Worm (Caenorhabditis elegans): ENCODE results near the gene Y50D4B.1.
A peak's percentile ranks its signal among the peaks of the same experiment; 100 is the strongest.

Y50D4B.1 gene

ce11 chrV:1149734-1150669 is 37.2 kb downstream of the Y50D4B.1 start:
- TF ChIP-seq nhr-12 (tag; optimal IDR thresholded peaks at IDR 0.05) (no peak), lin-35 (GFP tag; optimal IDR thresholded peaks at IDR 0.05) (no peak), nhr-76 (tag; optimal IDR thresholded peaks at IDR 0.05) (no peak), aha-1 (tag; optimal IDR thresholded peaks at IDR 0.05) (no peak), tlp-1 (tag; optimal IDR thresholded peaks at IDR 0.05) (no peak), aly-2 (tag; optimal IDR thresholded peaks at IDR 0.05) (no peak), C04F5.9 (tag; optimal IDR thresholded peaks at IDR 0.05) (no peak), dpl-1 (GFP tag; optimal IDR thresholded peaks at IDR 0.05) (no peak), egl-13 (tag; optimal IDR thresholded peaks at IDR 0.05) (no peak), blmp-1 (tag; optimal IDR thresholded peaks at IDR 0.05) (no peak), ceh-90 (tag; optimal IDR thresholded peaks at IDR 0.05) (no peak), Y116A8C.19 (tag; optimal IDR thresholded peaks at IDR 0.05; ENCODE audit: borderline replicate concordance) (no peak), F16B12.6 (tag; optimal IDR thresholded peaks at IDR 0.05) (no peak), dsc-1 (tag; optimal IDR thresholded peaks at IDR 0.05) (peak; percentile 87), fkh-4 (tag; optimal IDR thresholded peaks at IDR 0.05; ENCODE audit: borderline replicate concordance) (no peak), ces-1 (GFP tag; optimal IDR thresholded peaks at IDR 0.05) (peak; percentile 34), ceh-88 (GFP tag; IDR thresholded peaks at IDR 0.05) (no peak), lin-13 (GFP tag; optimal IDR thresholded peaks at IDR 0.05) (peak; percentile 7), sox-4 (tag; optimal IDR thresholded peaks at IDR 0.05) (peak; percentile 47), nhr-20 (tag; optimal IDR thresholded peaks at IDR 0.05) (peak; percentile 2), hlh-4 (tag; optimal IDR thresholded peaks at IDR 0.05) (no peak), nhr-11 (tag; optimal IDR thresholded peaks at IDR 0.05) (no peak), snu-23 (GFP tag; optimal IDR thresholded peaks at IDR 0.05) (peak; percentile 52), mep-1 (tag; optimal IDR thresholded peaks at IDR 0.05) (peak; percentile 13), ama-1 (optimal IDR thresholded peaks at IDR 0.05) (no peak), ceh-63 (GFP tag; optimal IDR thresholded peaks at IDR 0.05) (no peak), pqm-1 (tag; optimal IDR thresholded peaks at IDR 0.05) (no peak), sptf-1 (tag; optimal IDR thresholded peaks at IDR 0.05) (no peak), nhr-90 (tag; optimal IDR thresholded peaks at IDR 0.05; ENCODE audit: poor library complexity) (no peak), nhr-47 (tag; optimal IDR thresholded peaks at IDR 0.05) (peak; percentile 64), ztf-11 (tag; optimal IDR thresholded peaks at IDR 0.05) (no peak), unc-86 (tag; optimal IDR thresholded peaks at IDR 0.05) (no peak), tbx-2 (tag; optimal IDR thresholded peaks at IDR 0.05) (no peak), irx-1 (tag; optimal IDR thresholded peaks at IDR 0.05) (no peak), zip-4 (GFP tag; optimal IDR thresholded peaks at IDR 0.05) (no peak), pax-3 (tag; optimal IDR thresholded peaks at IDR 0.05) (peak; percentile 13), C16A3.4 (tag; optimal IDR thresholded peaks at IDR 0.05) (no peak), unc-98 (GFP tag; IDR thresholded peaks at IDR 0.05) (no peak), nhr-84 (tag; optimal IDR thresholded peaks at IDR 0.05) (no peak), efl-1 (optimal IDR thresholded peaks at IDR 0.05) (peak in 1 of 2 experiments; percentile 4), efl-1 (GFP tag; optimal IDR thresholded peaks at IDR 0.05 in 1 of 2) (no peak), pag-3 (tag; optimal IDR thresholded peaks at IDR 0.05; ENCODE audit: borderline replicate concordance, insufficient read depth) (no peak), vab-15 (tag; optimal IDR thresholded peaks at IDR 0.05) (no peak), elt-2 (tag; optimal IDR thresholded peaks at IDR 0.05) (no peak), skn-1 (tag; optimal IDR thresholded peaks at IDR 0.05) (no peak), isw-1 (GFP tag; IDR thresholded peaks at IDR 0.05) (no peak), lsy-2 (tag; optimal IDR thresholded peaks at IDR 0.05) (peak; percentile 4 to 19), fkh-10 (GFP tag; optimal IDR thresholded peaks at IDR 0.05) (peak; percentile 89), fos-1 (tag; optimal IDR thresholded peaks at IDR 0.05) (no peak), hlh-17 (GFP tag; optimal IDR thresholded peaks at IDR 0.05; ENCODE audit: borderline replicate concordance) (no peak), lin-39 (tag; optimal IDR thresholded peaks at IDR 0.05) (no peak), lin-14 (GFP tag; optimal IDR thresholded peaks at IDR 0.05) (peak; percentile 78)

Measured in whole organism, L1 larva.